Worm (Caenorhabditis elegans): ENCODE data around the gene T06E8.2.

Gene T06E8.2

ce11 chrV:10036275-10036674 lies at the start of gene T06E8.2:
TSS of gene T06E8.2 (minus strand) at chrV:10036413.
- TF ChIP-seq him-1 (tag; optimal IDR thresholded peaks at IDR 0.05) (no peak), dao-5 (tag; optimal IDR thresholded peaks at IDR 0.05) (no peak), W03F9.2 (tag; optimal IDR thresholded peaks at IDR 0.05) (no peak)

ce11 chrV:10084864-10085263 lies 48.7 kb upstream of the T06E8.2 start, which contains the start of gene R04B5.6:
TSS of gene R04B5.6 (plus strand) at chrV:10085164.
- TF ChIP-seq dao-5 (tag; optimal IDR thresholded peaks at IDR 0.05) (no peak), W03F9.2 (tag; optimal IDR thresholded peaks at IDR 0.05) (no peak), him-1 (tag; optimal IDR thresholded peaks at IDR 0.05) (no peak)

ce11 chrV:10083999-10084468 lies 47.8 kb upstream of the T06E8.2 start, which contains the start of gene nhr-12:
TSS of gene nhr-12 (minus strand) at chrV:10084049.
- no peak for TF ChIP-seq dao-5 (tag; optimal IDR thresholded peaks at IDR 0.05)
- TF ChIP-seq him-1 (tag; optimal IDR thresholded peaks at IDR 0.05): no peak
- TF ChIP-seq W03F9.2 (tag; optimal IDR thresholded peaks at IDR 0.05): no peak

ce11 chrV:10081636-10082035 lies 45.4 kb upstream of the T06E8.2 start, which contains the start of gene nhr-205:
TSS of gene nhr-205 (minus strand) at chrV:10081776.
- TF ChIP-seq dao-5 (tag; optimal IDR thresholded peaks at IDR 0.05): no peak
- TF ChIP-seq him-1 (tag; optimal IDR thresholded peaks at IDR 0.05): no peak
- no peak for TF ChIP-seq W03F9.2 (tag; optimal IDR thresholded peaks at IDR 0.05)

- TF ChIP-seq him-1 (tag; optimal IDR thresholded peaks at IDR 0.05) (no peak), W03F9.2 (tag; optimal IDR thresholded peaks at IDR 0.05) (no peak), dao-5 (tag; optimal IDR thresholded peaks at IDR 0.05) (no peak)
Measured at ce11 chrV:10080905-10081304, 44.7 kb upstream of the T06E8.2 start.

- no peak for TF ChIP-seq him-1 (tag; optimal IDR thresholded peaks at IDR 0.05)
- TF ChIP-seq W03F9.2 (tag; optimal IDR thresholded peaks at IDR 0.05): no peak
- TF ChIP-seq dao-5 (tag; optimal IDR thresholded peaks at IDR 0.05): no peak
Measured at ce11 chrV:10078244-10078643, 42.0 kb upstream of the T06E8.2 start, which contains the start of gene R04B5.1. TSS of gene R04B5.1 (minus strand) at chrV:10078344.

ce11 chrV:10075441-10075840 lies 39.2 kb upstream of the T06E8.2 start, which contains the start of gene F57A8.7:
TSS of gene F57A8.7 (plus strand) at chrV:10075741.
- TF ChIP-seq him-1 (tag; optimal IDR thresholded peaks at IDR 0.05) (no peak), dao-5 (tag; optimal IDR thresholded peaks at IDR 0.05) (no peak), W03F9.2 (tag; optimal IDR thresholded peaks at IDR 0.05) (no peak)

- TF ChIP-seq him-1 (tag; optimal IDR thresholded peaks at IDR 0.05): no peak
- TF ChIP-seq W03F9.2 (tag; optimal IDR thresholded peaks at IDR 0.05): no peak
- no peak for TF ChIP-seq dao-5 (tag; optimal IDR thresholded peaks at IDR 0.05)
Measured at ce11 chrV:10073793-10074192, 37.6 kb upstream of the T06E8.2 start, which contains the start of gene F57A8.6. TSS of gene F57A8.6 (minus strand) at chrV:10073893.

- TF ChIP-seq dao-5 (tag; optimal IDR thresholded peaks at IDR 0.05) (no peak), W03F9.2 (tag; optimal IDR thresholded peaks at IDR 0.05) (no peak), him-1 (tag; optimal IDR thresholded peaks at IDR 0.05) (no peak)
Measured at ce11 chrV:10072721-10073120, 36.5 kb upstream of the T06E8.2 start.

ce11 chrV:10070541-10070940 lies 34.3 kb upstream of the T06E8.2 start, which contains the start of gene nhr-192:
TSS of gene nhr-192 (minus strand) at chrV:10070641.
- TF ChIP-seq dao-5 (tag; optimal IDR thresholded peaks at IDR 0.05): no peak
- no peak for TF ChIP-seq W03F9.2 (tag; optimal IDR thresholded peaks at IDR 0.05)
- no peak for TF ChIP-seq him-1 (tag; optimal IDR thresholded peaks at IDR 0.05)

- no peak for TF ChIP-seq dao-5 (tag; optimal IDR thresholded peaks at IDR 0.05)
- no peak for TF ChIP-seq him-1 (tag; optimal IDR thresholded peaks at IDR 0.05)
- TF ChIP-seq W03F9.2 (tag; optimal IDR thresholded peaks at IDR 0.05): no peak
Measured at ce11 chrV:10066769-10067168, 30.6 kb upstream of the T06E8.2 start, which contains the start of gene npr-39. TSS of gene npr-39 (plus strand) at chrV:10067069.

- TF ChIP-seq him-1 (tag; optimal IDR thresholded peaks at IDR 0.05): no peak
- TF ChIP-seq dao-5 (tag; optimal IDR thresholded peaks at IDR 0.05): no peak
- TF ChIP-seq W03F9.2 (tag; optimal IDR thresholded peaks at IDR 0.05): no peak
Measured at ce11 chrV:10065679-10066078, 29.5 kb upstream of the T06E8.2 start.

ce11 chrV:10064221-10064620 lies 28.0 kb upstream of the T06E8.2 start, which contains the start of gene fipr-13:
TSS of gene fipr-13 (plus strand) at chrV:10064521.
- no peak for TF ChIP-seq W03F9.2 (tag; optimal IDR thresholded peaks at IDR 0.05)
- no peak for TF ChIP-seq dao-5 (tag; optimal IDR thresholded peaks at IDR 0.05)
- no peak for TF ChIP-seq him-1 (tag; optimal IDR thresholded peaks at IDR 0.05)

- TF ChIP-seq dao-5 (tag; optimal IDR thresholded peaks at IDR 0.05) (no peak), him-1 (tag; optimal IDR thresholded peaks at IDR 0.05) (no peak), W03F9.2 (tag; optimal IDR thresholded peaks at IDR 0.05) (no peak)
Measured at ce11 chrV:10060039-10060438, 23.8 kb upstream of the T06E8.2 start.

ce11 chrV:10058748-10059147 lies 22.5 kb upstream of the T06E8.2 start:
- TF ChIP-seq W03F9.2 (tag; optimal IDR thresholded peaks at IDR 0.05) (no peak), him-1 (tag; optimal IDR thresholded peaks at IDR 0.05) (no peak)

Measured in whole organism, L4/young adult.